Worm (Caenorhabditis elegans): ENCODE data around the gene sdc-1.

Gene sdc-1

ce11 chrX:16263287-16263686, 12.3 kb upstream of the sdc-1 start:
- TF ChIP-seq nhr-25 (tag; optimal IDR thresholded peaks at IDR 0.05), result peak; percentile 62
- TF ChIP-seq fkh-2 (tag; optimal IDR thresholded peaks at IDR 0.05), result no peak

- TF ChIP-seq nhr-43 (tag; optimal IDR thresholded peaks at IDR 0.05; ENCODE audit: poor library complexity, severe bottlenecking), result peak; percentile 3
- TF ChIP-seq unc-62 (GFP tag; optimal IDR thresholded peaks at IDR 0.05), result no peak
These were observed 9.8 kb upstream of the sdc-1 start, which contains the start of gene mua-6 for ce11 chrX:16265636-16266384. TSS of gene mua-6 (minus strand) at chrX:16265686.

- no peak for TF ChIP-seq ama-1 (optimal IDR thresholded peaks at IDR 0.05)
- TF ChIP-seq zag-1 (tag; optimal IDR thresholded peaks at IDR 0.05), result no peak
- no peak for TF ChIP-seq ztf-4 (tag; optimal IDR thresholded peaks at IDR 0.05)
- no peak for TF ChIP-seq elt-3 (tag; optimal IDR thresholded peaks at IDR 0.05)
- TF ChIP-seq mdl-1 (tag; optimal IDR thresholded peaks at IDR 0.05), result no peak
- no peak for TF ChIP-seq ceh-9 (tag; optimal IDR thresholded peaks at IDR 0.05)
- TF ChIP-seq nhr-25 (tag; optimal IDR thresholded peaks at IDR 0.05), result no peak
These were observed 5.6 kb upstream of the sdc-1 start, which contains the start of gene ifa-3 for ce11 chrX:16269969-16270368. TSS of gene ifa-3 (minus strand) at chrX:16270069.

- TF ChIP-seq sea-2 (GFP tag; optimal IDR thresholded peaks at IDR 0.05) (no peak), nhr-76 (tag; optimal IDR thresholded peaks at IDR 0.05) (no peak), ama-1 (optimal IDR thresholded peaks at IDR 0.05) (no peak), aly-2 (tag; optimal IDR thresholded peaks at IDR 0.05) (no peak), nhr-12 (tag; optimal IDR thresholded peaks at IDR 0.05) (no peak), lsy-12 (tag; optimal IDR thresholded peaks at IDR 0.05) (no peak), nhr-67 (tag; optimal IDR thresholded peaks at IDR 0.05) (no peak), ceh-16 (tag; optimal IDR thresholded peaks at IDR 0.05) (no peak), fkh-2 (tag; optimal IDR thresholded peaks at IDR 0.05) (no peak), fkh-10 (GFP tag; optimal IDR thresholded peaks at IDR 0.05) (no peak), elt-2 (tag; optimal IDR thresholded peaks at IDR 0.05) (peak; percentile 7), egl-27 (tag; optimal IDR thresholded peaks at IDR 0.05) (peak; percentile 14), pha-4 (tag; optimal IDR thresholded peaks at IDR 0.05) (no peak), nhr-43 (tag; optimal IDR thresholded peaks at IDR 0.05; ENCODE audit: poor library complexity, severe bottlenecking) (peak; percentile 38), eor-1 (tag; optimal IDR thresholded peaks at IDR 0.05) (no peak), ztf-11 (tag; optimal IDR thresholded peaks at IDR 0.05) (no peak), nhr-237 (tag; optimal IDR thresholded peaks at IDR 0.05) (no peak), nfya-1 (tag; optimal IDR thresholded peaks at IDR 0.05; ENCODE audit: insufficient read depth) (peak; percentile 19), elt-3 (tag; optimal IDR thresholded peaks at IDR 0.05) (peak in 1 of 3 experiments; percentile 22), unc-62 (GFP tag; optimal IDR thresholded peaks at IDR 0.05) (no peak), nhr-23 (tag; optimal IDR thresholded peaks at IDR 0.05) (peak; percentile 6), daf-12 (tag; optimal IDR thresholded peaks at IDR 0.05) (no peak), fos-1 (tag; optimal IDR thresholded peaks at IDR 0.05) (no peak), tbx-2 (tag; optimal IDR thresholded peaks at IDR 0.05) (no peak), mdl-1 (tag; optimal IDR thresholded peaks at IDR 0.05) (no peak), ceh-9 (tag; optimal IDR thresholded peaks at IDR 0.05) (no peak), nhr-11 (tag; optimal IDR thresholded peaks at IDR 0.05) (no peak), ceh-82 (tag; optimal IDR thresholded peaks at IDR 0.05) (no peak), elt-1 (tag; optimal IDR thresholded peaks at IDR 0.05) (no peak), ZK546.5 (tag; optimal IDR thresholded peaks at IDR 0.05) (no peak), hmg-11 (tag; optimal IDR thresholded peaks at IDR 0.05) (no peak), nhr-77 (tag; optimal IDR thresholded peaks at IDR 0.05) (peak; percentile 26), ztf-4 (tag; optimal IDR thresholded peaks at IDR 0.05) (no peak), ceh-28 (tag; optimal IDR thresholded peaks at IDR 0.05) (no peak), lin-15B (tag; optimal IDR thresholded peaks at IDR 0.05) (no peak), mml-1 (tag; optimal IDR thresholded peaks at IDR 0.05) (no peak), nhr-28 (tag; optimal IDR thresholded peaks at IDR 0.05) (no peak), zag-1 (tag; optimal IDR thresholded peaks at IDR 0.05) (no peak), snpc-4 (tag; optimal IDR thresholded peaks at IDR 0.05) (peak; percentile 21), jun-1 (tag; optimal IDR thresholded peaks at IDR 0.05) (peak; percentile 10), pqm-1 (tag; optimal IDR thresholded peaks at IDR 0.05) (no peak), R02D3.7 (tag; optimal IDR thresholded peaks at IDR 0.05) (no peak)
These were observed 4.4 kb upstream of the sdc-1 start for ce11 chrX:16271147-16271546.
